Fruit fly (Drosophila melanogaster) whole organism, embryonic: ENCODE measurements around the gene CG43354.

Source experiments
- Atf3 ChIP-seq: fragments of 200-800 bp; sonication (Bioruptor generic); optimal IDR thresholded peaks from 3 replicates; lab custom pipeline; 2016; ENCODE audit warnings: missing biosample characterization, missing genetic modification characterization
- Bteb2 ChIP-seq: fragments of 200-800 bp; sonication (Bioruptor generic); optimal IDR thresholded peaks from 2 replicates; lab custom pipeline; 2016; ENCODE audit warnings: missing biosample characterization, missing genetic modification characterization
- CG10267 ChIP-seq: fragments of 200-800 bp; sonication (Bioruptor generic); optimal IDR thresholded peaks from 2 replicates; lab custom pipeline; 2018; ENCODE audit warnings: missing biosample characterization, mild to moderate bottlenecking, missing genetic modification characterization, moderate library complexity
- CG12219 ChIP-seq: fragments of 200-800 bp; sonication (Bioruptor generic); optimal IDR thresholded peaks from 3 replicates; lab custom pipeline; 2018; ENCODE audit warnings: missing biosample characterization, mild to moderate bottlenecking, missing genetic modification characterization
- CG12236 ChIP-seq: fragments of 200-800 bp; sonication (Bioruptor generic); optimal IDR thresholded peaks from 2 replicates; lab custom pipeline; 2016; ENCODE audit warnings: missing biosample characterization, missing genetic modification characterization
- CG13424 ChIP-seq: fragments of 200-800 bp; sonication (Bioruptor generic); optimal IDR thresholded peaks from 2 replicates; lab custom pipeline; 2019; ENCODE audit warnings: missing biosample characterization, mild to moderate bottlenecking, missing genetic modification characterization, moderate library complexity
- CG16779 ChIP-seq: fragments of 200-800 bp; sonication (Bioruptor generic); IDR thresholded peaks from 2 replicates; pipeline ENCODE4 v1.3.6; 2022; ENCODE audit warnings: missing biosample characterization, missing genetic modification characterization
- CG18011 ChIP-seq: fragments of 200-800 bp; sonication (Bioruptor generic); optimal IDR thresholded peaks from 2 replicates; lab custom pipeline; 2017; ENCODE audit warnings: missing biosample characterization, missing genetic modification characterization, mild to moderate bottlenecking, moderate library complexity, missing genotype
- CG2712 ChIP-seq: fragments of 200-800 bp; optimal IDR thresholded peaks from 3 replicates; lab custom pipeline; 2019; ENCODE audit warnings: missing biosample characterization, mild to moderate bottlenecking, missing genetic modification characterization, moderate library complexity
- CG30403 ChIP-seq: fragments of 200-800 bp; sonication (Bioruptor generic); optimal IDR thresholded peaks from 3 replicates; lab custom pipeline; 2016; ENCODE audit warnings: missing biosample characterization, missing genetic modification characterization
- CG31365 ChIP-seq: fragments of 200-800 bp; sonication (Bioruptor generic); optimal IDR thresholded peaks from 2 replicates; lab custom pipeline; 2018; ENCODE audit warnings: missing biosample characterization, mild to moderate bottlenecking, missing genetic modification characterization
- CG34376 ChIP-seq: fragments of 200-800 bp; sonication (Bioruptor generic); optimal IDR thresholded peaks from 2 replicates; lab custom pipeline; 2018; ENCODE audit warnings: missing biosample characterization, mild to moderate bottlenecking, missing genetic modification characterization
- CG4404 ChIP-seq: fragments of 200-800 bp; sonication (Bioruptor generic); IDR thresholded peaks from 2 replicates; pipeline ENCODE4 v1.3.6; 2022; ENCODE audit warnings: missing biosample characterization, missing genetic modification characterization
- CG5180 ChIP-seq: fragments of 200-800 bp; sonication (Bioruptor generic); optimal IDR thresholded peaks from 3 replicates; lab custom pipeline; 2017; ENCODE audit warnings: missing biosample characterization, missing genetic modification characterization, mild to moderate bottlenecking, moderate library complexity, missing genetic modification reagents
- CG5245 ChIP-seq: fragments of 200-800 bp; sonication (Bioruptor generic); optimal IDR thresholded peaks from 3 replicates; lab custom pipeline; 2016; ENCODE audit warnings: missing biosample characterization, missing genetic modification characterization
- CG6813 ChIP-seq: fragments of 200-800 bp; sonication (Bioruptor generic); optimal IDR thresholded peaks from 2 replicates; lab custom pipeline; 2017; ENCODE audit warnings: missing biosample characterization, missing genetic modification characterization, mild to moderate bottlenecking, moderate library complexity, missing genetic modification reagents
- CG7271 ChIP-seq: fragments of 200-800 bp; sonication (Bioruptor generic); optimal IDR thresholded peaks from 2 replicates; lab custom pipeline; 2018; ENCODE audit warnings: missing biosample characterization, mild to moderate bottlenecking, missing genetic modification characterization, moderate library complexity
- CG7745 ChIP-seq: fragments of 200-800 bp; sonication (Bioruptor generic); optimal IDR thresholded peaks from 2 replicates; lab custom pipeline; 2018; ENCODE audit warnings: missing biosample characterization, mild to moderate bottlenecking, missing genetic modification characterization, moderate library complexity
- CG9437 ChIP-seq: fragments of 200-800 bp; sonication (Bioruptor generic); optimal IDR thresholded peaks from 2 replicates; lab custom pipeline; 2018; ENCODE audit warnings: missing biosample characterization, mild to moderate bottlenecking, missing genetic modification characterization
- Dad ChIP-seq: fragments of 200-800 bp; sonication (Bioruptor generic); optimal IDR thresholded peaks from 3 replicates; lab custom pipeline; 2016; ENCODE audit warnings: missing biosample characterization, missing genetic modification characterization
- Hr39 ChIP-seq: fragments of >200 bp; optimal IDR thresholded peaks from 2 replicates; lab custom pipeline; 2017
- Hsf ChIP-seq: fragments of 200-800 bp; sonication (Bioruptor generic); optimal IDR thresholded peaks from 3 replicates; lab custom pipeline; 2016; ENCODE audit warnings: missing biosample characterization, missing genetic modification characterization
- Kr ChIP-seq: fragments of 200-800 bp; sonication (Bioruptor generic); optimal IDR thresholded peaks from 2 replicates; lab custom pipeline; 2017; ENCODE audit warnings: missing biosample characterization, mild to moderate bottlenecking, missing genetic modification characterization
- Med ChIP-seq: fragments of 200-800 bp; sonication (Bioruptor generic); peaks from one replicate; lab custom pipeline; 2016; ENCODE audit warnings: missing biosample characterization, missing genetic modification characterization, mild to moderate bottlenecking, inconsistent platforms, moderate library complexity
- NC2β ChIP-seq: fragments of 200-800 bp; sonication (Bioruptor generic); optimal IDR thresholded peaks from 2 replicates; lab custom pipeline; 2016; ENCODE audit warnings: missing biosample characterization, missing genetic modification characterization
- Optix ChIP-seq: fragments of 200-800 bp; sonication (Bioruptor generic); IDR thresholded peaks from 3 replicates; pipeline ENCODE4 v1.3.6; 2022; ENCODE audit warnings: missing biosample characterization, missing genetic modification characterization
- PHDP ChIP-seq: fragments of 200-800 bp; sonication (Bioruptor generic); optimal IDR thresholded peaks from 3 replicates; lab custom pipeline; 2018; ENCODE audit warnings: missing biosample characterization, mild to moderate bottlenecking, missing genetic modification characterization, moderate library complexity
- Stat92E ChIP-seq, 3 experiments: fragments of >200 bp in 2 of 3; fragments of 200-800 bp in 1 of 3; sonication (Bioruptor generic) in 1 of 3; optimal IDR thresholded peaks; 2 replicates each; lab custom pipeline; 2017 to 2019; ENCODE audit warnings: missing biosample characterization in 3 of 3, missing genetic modification characterization in 3 of 3, mild to moderate bottlenecking in 1 of 3, moderate library complexity in 1 of 3
- chm ChIP-seq: fragments of 200-800 bp; sonication (Bioruptor generic); IDR thresholded peaks from 2 replicates; pipeline ENCODE4 v1.3.6; 2022; ENCODE audit warnings: missing biosample characterization, missing genetic modification characterization
- croc ChIP-seq: fragments of 200-800 bp; sonication (Bioruptor generic); conservative IDR thresholded peaks from 3 replicates; pipeline ENCODE4 v1.3.6; 2022; ENCODE audit warnings: missing biosample characterization, missing genetic modification characterization
- crp ChIP-seq, 2 experiments: fragments of 200-800 bp; sonication (Bioruptor generic); optimal IDR thresholded peaks; 2 replicates in 1 of 2; 3 replicates in 1 of 2; lab custom pipeline; 2017; ENCODE audit warnings: missing biosample characterization in 2 of 2, missing genetic modification characterization in 2 of 2, mild to moderate bottlenecking in 1 of 2, moderate library complexity in 1 of 2
- dati ChIP-seq: fragments of 200-800 bp; sonication (Bioruptor generic); IDR thresholded peaks from 2 replicates; pipeline ENCODE4 v1.3.6; 2022; ENCODE audit warnings: missing biosample characterization, missing genetic modification characterization
- fd3F ChIP-seq: fragments of 200-800 bp; sonication (Bioruptor generic); optimal IDR thresholded peaks from 2 replicates; lab custom pipeline; 2018; ENCODE audit warnings: missing biosample characterization, mild to moderate bottlenecking, missing genetic modification characterization, moderate library complexity
- fu2 ChIP-seq: fragments of 200-800 bp; sonication (Bioruptor generic); optimal IDR thresholded peaks from 2 replicates; lab custom pipeline; 2016; ENCODE audit warnings: missing biosample characterization, missing genetic modification characterization
- gsb-n ChIP-seq: fragments of 200-800 bp; sonication (Bioruptor generic); optimal IDR thresholded peaks from 3 replicates; lab custom pipeline; 2018; ENCODE audit warnings: missing biosample characterization, mild to moderate bottlenecking, missing genetic modification characterization
- jing ChIP-seq: fragments of 200-800 bp; sonication (Bioruptor generic); optimal IDR thresholded peaks from 2 replicates; lab custom pipeline; 2018; ENCODE audit warnings: missing biosample characterization, mild to moderate bottlenecking, missing genetic modification characterization
- lab ChIP-seq: fragments of 200-800 bp; sonication (Bioruptor generic); optimal IDR thresholded peaks from 3 replicates; lab custom pipeline; 2017; ENCODE audit warnings: missing biosample characterization, missing genetic modification characterization, mild to moderate bottlenecking, moderate library complexity, missing genetic modification reagents
- mam ChIP-seq: fragments of 200-800 bp; sonication (Bioruptor generic); optimal IDR thresholded peaks from 3 replicates; lab custom pipeline; 2016; ENCODE audit warnings: missing biosample characterization, missing genetic modification characterization
- odd ChIP-seq: fragments of 200-800 bp; sonication (Bioruptor generic); optimal IDR thresholded peaks from 2 replicates; lab custom pipeline; 2017; ENCODE audit warnings: missing biosample characterization, mild to moderate bottlenecking, missing genetic modification characterization
- phol ChIP-seq: fragments of 200-800 bp; sonication (Bioruptor generic); optimal IDR thresholded peaks from 3 replicates; lab custom pipeline; 2018; ENCODE audit warnings: missing biosample characterization, mild to moderate bottlenecking, missing genetic modification characterization, moderate library complexity
- repo ChIP-seq: fragments of 200-800 bp; sonication (Bioruptor generic); optimal IDR thresholded peaks from 2 replicates; lab custom pipeline; 2016; ENCODE audit warnings: missing biosample characterization, missing genetic modification characterization
- run ChIP-seq: fragments of 200-800 bp; sonication (Bioruptor generic); optimal IDR thresholded peaks from 3 replicates; lab custom pipeline; 2018; ENCODE audit warnings: missing biosample characterization, mild to moderate bottlenecking, missing genetic modification characterization
- salm ChIP-seq: fragments of 200-800 bp; sonication (Bioruptor generic); optimal IDR thresholded peaks from 2 replicates; lab custom pipeline; 2018; ENCODE audit warnings: missing biosample characterization, mild to moderate bottlenecking, missing genetic modification characterization
- sc ChIP-seq, 3 experiments: fragments of >200 bp in 2 of 3; fragments of 200-800 bp in 1 of 3; sonication (Bioruptor generic) in 1 of 3; optimal IDR thresholded peaks; 2 replicates in 2 of 3; 3 replicates in 1 of 3; lab custom pipeline; 2017; ENCODE audit warnings: mild to moderate bottlenecking in 1 of 3, missing biosample characterization in 1 of 3, missing genetic modification characterization in 1 of 3, missing genetic modification reagents in 1 of 3
- sd ChIP-seq: fragments of 200-800 bp; sonication (Bioruptor generic); optimal IDR thresholded peaks from 3 replicates; lab custom pipeline; 2018; ENCODE audit warnings: missing biosample characterization, mild to moderate bottlenecking, missing genetic modification characterization, moderate library complexity
- sens-2 ChIP-seq: fragments of 200-800 bp; sonication (Bioruptor generic); IDR thresholded peaks from 2 replicates; pipeline ENCODE4 v1.3.6; 2022; ENCODE audit warnings: missing biosample characterization, missing genetic modification characterization
- sisA ChIP-seq: fragments of 200-800 bp; sonication (Bioruptor generic); IDR thresholded peaks from 2 replicates; pipeline ENCODE4 v1.3.6; 2022; ENCODE audit warnings: missing biosample characterization, missing genetic modification characterization
- trh ChIP-seq: fragments of 200-800 bp; sonication (Bioruptor generic); optimal IDR thresholded peaks from 2 replicates; lab custom pipeline; 2016; ENCODE audit warnings: missing biosample characterization, missing genetic modification characterization
- vnd ChIP-seq: fragments of 200-800 bp; sonication (Bioruptor generic); IDR thresholded peaks from 3 replicates; pipeline ENCODE4 v1.3.6; 2022; ENCODE audit warnings: missing biosample characterization, missing genetic modification characterization; ENCODE audit not compliant: partially characterized antibody

The CG43354 gene

dm6 chr2L:18305057-18305829, 4.0 kb downstream of the CG43354 start (continued):
- no peak for TF ChIP-seq NC2β (GFP tag; lab: Kevin White, UChicago)
- TF ChIP-seq fu2 (GFP tag; lab: Kevin White, UChicago), result no peak
- TF ChIP-seq CG6813 (GFP tag; lab: Kevin White, UChicago), result peak; percentile 43
- peak; percentile 89 for TF ChIP-seq phol (tag; lab: Kevin White, UChicago)
- TF ChIP-seq lab (GFP tag; lab: Kevin White, UChicago), result peak; percentile 24
- no peak for TF ChIP-seq CG18011 (GFP tag; lab: Kevin White, UChicago)
- peak; percentile 92 for TF ChIP-seq CG2712 (tag; lab: Kevin White, UChicago)
- no peak for TF ChIP-seq Optix
- TF ChIP-seq run, result no peak
- TF ChIP-seq CG12236 (GFP tag; lab: Kevin White, UChicago), result no peak
- TF ChIP-seq jing (GFP tag; lab: Kevin White, UChicago), result no peak
- no peak for TF ChIP-seq CG12219
- no peak for TF ChIP-seq sisA (GFP tag; lab: Robert Waterston, UW)
- no peak; the same call in 1 of the 2 replicates for TF ChIP-seq chm
- TF ChIP-seq Hr39 (lab: Kevin White, UChicago), result no peak
- TF ChIP-seq gsb-n (tag; lab: Kevin White, UChicago), result peak; percentile 89
- peak; percentile 45 for TF ChIP-seq Kr (GFP tag; lab: Kevin White, UChicago)
- TF ChIP-seq Stat92E (GFP tag; optimal IDR thresholded peaks at IDR 0.05; lab: Kevin White, UChicago), result no peak
- TF ChIP-seq CG31365, result no peak
- no peak for TF ChIP-seq Atf3 (GFP tag; lab: Kevin White, UChicago)
- TF ChIP-seq CG34376, result no peak
- TF ChIP-seq Med (GFP tag; lab: Kevin White, UChicago), result no peak
- TF ChIP-seq CG5245 (GFP tag; lab: Kevin White, UChicago), result no peak
- peak; percentile 62 for TF ChIP-seq PHDP (tag; lab: Kevin White, UChicago)
- peak; percentile 27 for TF ChIP-seq salm
- no peak for TF ChIP-seq vnd (GFP tag; lab: Robert Waterston, UW)
- TF ChIP-seq CG7271 (tag; lab: Kevin White, UChicago), result peak; percentile 64
- TF ChIP-seq CG7745 (tag; lab: Kevin White, UChicago), result no peak
- no peak for TF ChIP-seq dati (GFP tag; lab: Robert Waterston, UW)
- no peak for TF ChIP-seq Bteb2 (GFP tag; lab: Kevin White, UChicago)
- peak; percentile 86 for TF ChIP-seq CG10267 (tag; lab: Kevin White, UChicago)
- TF ChIP-seq croc, result peak; percentile 76
- TF ChIP-seq CG13424 (tag; lab: Kevin White, UChicago), result peak; percentile 78
- peak; percentile 48 for TF ChIP-seq CG30403 (GFP tag; lab: Kevin White, UChicago)
- no peak for TF ChIP-seq trh (GFP tag; lab: Kevin White, UChicago)
- TF ChIP-seq odd, result peak; percentile 20
- peak; percentile 87 for TF ChIP-seq CG4404
- no peak for TF ChIP-seq sc (optimal IDR thresholded peaks at IDR 0.05; lab: Kevin White, UChicago)
- TF ChIP-seq sc (GFP tag; optimal IDR thresholded peaks at IDR 0.05; lab: Kevin White, UChicago), result peak; percentile 65
- no peak for TF ChIP-seq sens-2 (GFP tag; lab: Robert Waterston, UW)
- peak; percentile 50 for TF ChIP-seq sd (tag; lab: Kevin White, UChicago)
- no peak for TF ChIP-seq Hsf (GFP tag; lab: Kevin White, UChicago)
- TF ChIP-seq Dad, result no peak
- TF ChIP-seq repo (GFP tag; lab: Kevin White, UChicago), result no peak
- no peak for TF ChIP-seq mam
- no peak for TF ChIP-seq crp (GFP tag; optimal IDR thresholded peaks at IDR 0.05; lab: Kevin White, UChicago)
- TF ChIP-seq CG5180 (GFP tag; lab: Kevin White, UChicago), result peak; percentile 43
- no peak for TF ChIP-seq fd3F (GFP tag; lab: Kevin White, UChicago)
- TF ChIP-seq CG16779 (GFP tag; lab: Robert Waterston, UW), result no peak
- peak; percentile 62 for TF ChIP-seq CG9437 (GFP tag; lab: Kevin White, UChicago)
